Worm (Caenorhabditis elegans) whole organism, L1 larva: ENCODE measurements around the gene col-102.

Experiments
- C34B4.2 ChIP-seq: sonication (generic microtip); optimal IDR thresholded peaks from 2 replicates; lab custom pipeline; 2017; ENCODE audit warnings: mild to moderate bottlenecking, missing genetic modification characterization, missing compliant biosample characterization
- aha-1 ChIP-seq: fragments of 150-350 bp; optimal IDR thresholded peaks from 2 replicates; lab custom pipeline; 2014; ENCODE audit warnings: missing biosample characterization, missing genetic modification characterization
- fkh-10 ChIP-seq: sonication (generic microtip); optimal IDR thresholded peaks from 2 replicates; lab custom pipeline; 2017; ENCODE audit warnings: missing biosample characterization, missing genetic modification reagents, missing genetic modification characterization
- hlh-17 ChIP-seq: fragments of 200-800 bp; sonication (Bioruptor generic); optimal IDR thresholded peaks from 2 replicates; lab custom pipeline; 2018; ENCODE audit warnings: missing genetic modification characterization, mild to moderate bottlenecking, missing compliant biosample characterization, moderate library complexity, borderline replicate concordance
- jun-1 ChIP-seq: fragments of 150-350 bp; optimal IDR thresholded peaks from 2 replicates; lab custom pipeline; 2014; ENCODE audit warnings: missing biosample characterization, missing genetic modification reagents, missing genetic modification characterization
- lin-14 ChIP-seq: fragments of 200-800 bp; sonication (Bioruptor generic); optimal IDR thresholded peaks from 2 replicates; lab custom pipeline; 2018; ENCODE audit warnings: mild to moderate bottlenecking, missing genetic modification characterization, moderate library complexity, missing compliant biosample characterization
- nhr-12 ChIP-seq: sonication (generic microtip); optimal IDR thresholded peaks from 2 replicates; lab custom pipeline; 2017; ENCODE audit warnings: missing biosample characterization, missing genetic modification characterization
- skn-1 ChIP-seq: fragments of 150-350 bp; optimal IDR thresholded peaks from 2 replicates; lab custom pipeline; 2014; ENCODE audit warnings: missing biosample characterization, missing genetic modification characterization
- ztf-11 ChIP-seq, 2 experiments: sonication (generic microtip); optimal IDR thresholded peaks; 2 replicates each; lab custom pipeline; 2016 to 2017; ENCODE audit warnings: missing genetic modification characterization in 2 of 2, missing biosample characterization in 1 of 2, missing compliant biosample characterization in 1 of 2

ce11 chrIV:622989-623388, 18.7 kb downstream of the col-102 start:
- no peak for TF ChIP-seq jun-1 (tag; lab: Kevin White, UChicago)
- no peak for TF ChIP-seq hlh-17 (GFP tag; lab: Kevin White, UChicago)
- TF ChIP-seq skn-1 (tag; lab: Kevin White, UChicago), result no peak
- TF ChIP-seq ztf-11 (tag; optimal IDR thresholded peaks at IDR 0.05; lab: Kevin White, UChicago), result no peak
- no peak for TF ChIP-seq fkh-10
- TF ChIP-seq aha-1 (tag; lab: Kevin White, UChicago), result no peak
- TF ChIP-seq C34B4.2 (tag; lab: Kevin White, UChicago), result no peak
- no peak for TF ChIP-seq nhr-12
- TF ChIP-seq lin-14 (GFP tag; lab: Kevin White, UChicago), result no peak
